Fruit fly (Drosophila melanogaster) whole organism, embryonic: ENCODE data around the gene tex.
A peak's percentile ranks its signal among the peaks of the same experiment; 100 is the strongest.

Experiments used
- ATbp ChIP-seq: fragments of 200-800 bp; sonication (Bioruptor generic); optimal IDR thresholded peaks from 2 replicates; lab custom pipeline; 2017; ENCODE audit warnings: missing biosample characterization, mild to moderate bottlenecking, missing genetic modification characterization, missing genetic modification reagents
- BEAF-32 ChIP-seq: fragments of 200-800 bp; sonication (Bioruptor generic); optimal IDR thresholded peaks from 3 replicates; lab custom pipeline; 2017; ENCODE audit warnings: missing biosample characterization, missing genetic modification characterization, mild to moderate bottlenecking, moderate library complexity, missing genetic modification reagents
- Bdp1 ChIP-seq: fragments of 200-800 bp; sonication (Bioruptor generic); optimal IDR thresholded peaks from 3 replicates; lab custom pipeline; 2016; ENCODE audit warnings: missing biosample characterization, missing genetic modification characterization
- Bteb2 ChIP-seq: fragments of 200-800 bp; sonication (Bioruptor generic); optimal IDR thresholded peaks from 2 replicates; lab custom pipeline; 2016; ENCODE audit warnings: missing biosample characterization, missing genetic modification characterization
- CG10321 ChIP-seq: fragments of 200-800 bp; sonication (Bioruptor generic); IDR thresholded peaks from 2 replicates; pipeline ENCODE4 v1.3.6; 2022; ENCODE audit warnings: missing biosample characterization, missing genetic modification characterization
- CG10462 ChIP-seq: fragments of 200-800 bp; sonication (Bioruptor generic); optimal IDR thresholded peaks from 2 replicates; lab custom pipeline; 2016; ENCODE audit warnings: missing biosample characterization, missing genetic modification characterization
- CG11696 ChIP-seq: fragments of 200-800 bp; sonication (Bioruptor generic); IDR thresholded peaks from 2 replicates; pipeline ENCODE4 v1.3.6; 2022; ENCODE audit warnings: missing biosample characterization, missing genetic modification characterization
- CG12155 ChIP-seq: fragments of 200-800 bp; sonication (Bioruptor generic); optimal IDR thresholded peaks from 3 replicates; lab custom pipeline; 2016; ENCODE audit warnings: missing biosample characterization, missing genetic modification characterization
- CG12391 ChIP-seq: fragments of 200-800 bp; sonication (Bioruptor generic); optimal IDR thresholded peaks from 3 replicates; lab custom pipeline; 2018; ENCODE audit warnings: missing biosample characterization, mild to moderate bottlenecking, missing genetic modification characterization, moderate library complexity
- CG14667 ChIP-seq: fragments of 200-800 bp; sonication (Bioruptor generic); IDR thresholded peaks from 2 replicates; pipeline ENCODE4 v1.3.6; 2022; ENCODE audit warnings: missing biosample characterization, missing genetic modification characterization
- CG16813 ChIP-seq: fragments of 200-800 bp; sonication (Bioruptor generic); IDR thresholded peaks from 3 replicates; pipeline ENCODE4 v1.3.6; 2022; ENCODE audit warnings: missing biosample characterization, missing genetic modification characterization; ENCODE audit not compliant: partially characterized antibody
- CG18619 ChIP-seq: fragments of 200-800 bp; sonication (Bioruptor generic); optimal IDR thresholded peaks from 3 replicates; lab custom pipeline; 2017; ENCODE audit warnings: missing biosample characterization, mild to moderate bottlenecking, missing genetic modification characterization
- CG2875 ChIP-seq: fragments of 200-800 bp; sonication (Bioruptor generic); optimal IDR thresholded peaks from 2 replicates; lab custom pipeline; 2017; ENCODE audit warnings: missing biosample characterization, mild to moderate bottlenecking, missing genetic modification characterization, missing genetic modification reagents
- CG4424 ChIP-seq: fragments of 200-800 bp; sonication (Bioruptor generic); optimal IDR thresholded peaks from 3 replicates; lab custom pipeline; 2016; ENCODE audit warnings: missing biosample characterization, missing genetic modification characterization
- CG4730 ChIP-seq: fragments of 200-800 bp; sonication (Bioruptor generic); IDR thresholded peaks from 2 replicates; pipeline ENCODE4 v1.3.6; 2022; ENCODE audit warnings: missing biosample characterization, missing genetic modification characterization
- CG4820 ChIP-seq: fragments of 200-800 bp; sonication (Bioruptor generic); optimal IDR thresholded peaks from 3 replicates; lab custom pipeline; 2016; ENCODE audit warnings: missing biosample characterization, missing genetic modification characterization
- CG6272 ChIP-seq: fragments of 200-800 bp; sonication (Bioruptor generic); IDR thresholded peaks from 2 replicates; pipeline ENCODE4 v1.3.6; 2022; ENCODE audit warnings: missing biosample characterization, missing genetic modification characterization
- CG8281 ChIP-seq: fragments of 200-800 bp; sonication (Bioruptor generic); optimal IDR thresholded peaks from 2 replicates; lab custom pipeline; 2018; ENCODE audit warnings: missing biosample characterization, mild to moderate bottlenecking, missing genetic modification characterization, moderate library complexity
- CG9727 ChIP-seq: fragments of 200-800 bp; sonication (Bioruptor generic); optimal IDR thresholded peaks from 3 replicates; lab custom pipeline; 2017; ENCODE audit warnings: missing biosample characterization, mild to moderate bottlenecking, missing genetic modification characterization
- Dip2 ChIP-seq: fragments of 200-800 bp; sonication (Bioruptor generic); IDR thresholded peaks from 2 replicates; pipeline ENCODE4 v1.3.6; 2022; ENCODE audit warnings: missing biosample characterization, missing genetic modification characterization
- Dref ChIP-seq: fragments of 200-800 bp; sonication (Bioruptor generic); IDR thresholded peaks from 2 replicates; pipeline ENCODE4 v1.3.6; 2022; ENCODE audit warnings: missing biosample characterization, missing genetic modification characterization
- Drgx ChIP-seq: fragments of 200-800 bp; sonication (Bioruptor generic); IDR thresholded peaks from 2 replicates; pipeline ENCODE4 v1.3.6; 2022; ENCODE audit warnings: missing biosample characterization, missing genetic modification characterization
- ERR ChIP-seq: fragments of 200-800 bp; sonication (Bioruptor generic); optimal IDR thresholded peaks from 2 replicates; lab custom pipeline; 2016; ENCODE audit warnings: missing biosample characterization, missing genetic modification characterization
- H15 ChIP-seq: fragments of 200-800 bp; sonication (Bioruptor generic); IDR thresholded peaks from 3 replicates; pipeline ENCODE4 v1.3.6; 2022; ENCODE audit warnings: missing biosample characterization, missing genetic modification characterization
- Hr3 ChIP-seq: fragments of 200-800 bp; sonication (Bioruptor generic); optimal IDR thresholded peaks from 3 replicates; lab custom pipeline; 2016; ENCODE audit warnings: missing biosample characterization, missing genetic modification characterization
- Kr ChIP-seq: fragments of 200-800 bp; sonication (Bioruptor generic); optimal IDR thresholded peaks from 2 replicates; lab custom pipeline; 2017; ENCODE audit warnings: missing biosample characterization, mild to moderate bottlenecking, missing genetic modification characterization
- Mad ChIP-seq: fragments of 200-800 bp; sonication (Bioruptor generic); optimal IDR thresholded peaks from 2 replicates; lab custom pipeline; 2016; ENCODE audit warnings: missing biosample characterization, missing genetic modification characterization
- Meics ChIP-seq: fragments of 200-800 bp; sonication (Bioruptor generic); optimal IDR thresholded peaks from 2 replicates; lab custom pipeline; 2017; ENCODE audit warnings: missing biosample characterization, mild to moderate bottlenecking, missing genetic modification characterization
- NFAT ChIP-seq: fragments of 200-800 bp; sonication (Bioruptor generic); IDR thresholded peaks from 2 replicates; pipeline ENCODE4 v1.3.6; 2022; ENCODE audit warnings: missing biosample characterization, missing genetic modification characterization
- NK7.1 ChIP-seq: fragments of 200-800 bp; sonication (Bioruptor generic); optimal IDR thresholded peaks from 3 replicates; lab custom pipeline; 2016; ENCODE audit warnings: missing biosample characterization, missing genetic modification characterization
- Nf-YA ChIP-seq: fragments of 200-800 bp; sonication (Bioruptor generic); IDR thresholded peaks from 2 replicates; pipeline ENCODE4 v1.3.6; 2022; ENCODE audit warnings: missing biosample characterization, missing genetic modification characterization
- ac ChIP-seq: fragments of 200-800 bp; sonication (Bioruptor generic); optimal IDR thresholded peaks from 3 replicates; lab custom pipeline; 2017; ENCODE audit warnings: missing biosample characterization, mild to moderate bottlenecking, missing genetic modification characterization
- ap ChIP-seq: fragments of 200-800 bp; sonication (Bioruptor generic); IDR thresholded peaks from 2 replicates; pipeline ENCODE4 v1.3.6; 2022; ENCODE audit warnings: missing biosample characterization, missing genetic modification characterization
- ara ChIP-seq: fragments of 200-800 bp; sonication (Bioruptor generic); IDR thresholded peaks from 2 replicates; pipeline ENCODE4 v1.3.6; 2022; ENCODE audit warnings: missing biosample characterization, missing genetic modification characterization
- cad ChIP-seq: fragments of >200 bp; optimal IDR thresholded peaks from 2 replicates; lab custom pipeline; 2017; ENCODE audit warnings: missing biosample characterization, missing genetic modification characterization
- ci ChIP-seq: fragments of 200-800 bp; sonication (Bioruptor generic); IDR thresholded peaks from 3 replicates; pipeline ENCODE4 v1.3.6; 2022; ENCODE audit warnings: missing biosample characterization, missing genetic modification characterization
- esg ChIP-seq: fragments of 200-800 bp; sonication (Bioruptor generic); conservative IDR thresholded peaks from 2 replicates; pipeline ENCODE4 v1.3.6; 2022; ENCODE audit warnings: missing biosample characterization, missing genetic modification characterization
- fd102C ChIP-seq: fragments of 200-800 bp; sonication (Bioruptor generic); optimal IDR thresholded peaks from 2 replicates; lab custom pipeline; 2018; ENCODE audit warnings: missing biosample characterization, mild to moderate bottlenecking, missing genetic modification characterization, moderate library complexity
- gce ChIP-seq: fragments of 200-800 bp; sonication (Bioruptor generic); IDR thresholded peaks from 3 replicates; pipeline ENCODE4 v1.3.6; 2022; ENCODE audit warnings: missing biosample characterization, missing genetic modification characterization
- lbe ChIP-seq: fragments of 200-800 bp; sonication (Bioruptor generic); optimal IDR thresholded peaks from 2 replicates; lab custom pipeline; 2016; ENCODE audit warnings: missing biosample characterization, mild to moderate bottlenecking, missing genetic modification characterization
- lmd ChIP-seq: fragments of 200-800 bp; sonication (Bioruptor generic); IDR thresholded peaks from 2 replicates; pipeline ENCODE4 v1.3.6; 2022; ENCODE audit warnings: missing biosample characterization, missing genetic modification characterization
- mam ChIP-seq: fragments of 200-800 bp; sonication (Bioruptor generic); optimal IDR thresholded peaks from 3 replicates; lab custom pipeline; 2016; ENCODE audit warnings: missing biosample characterization, missing genetic modification characterization
- onecut ChIP-seq: fragments of 200-800 bp; sonication (Bioruptor generic); IDR thresholded peaks from 2 replicates; pipeline ENCODE4 v1.3.6; 2022; ENCODE audit warnings: missing biosample characterization, missing genetic modification characterization
- rib ChIP-seq: fragments of 200-800 bp; sonication (Bioruptor generic); IDR thresholded peaks from 2 replicates; pipeline ENCODE4 v1.3.6; 2022; ENCODE audit warnings: missing biosample characterization, missing genetic modification characterization
- run ChIP-seq: fragments of 200-800 bp; sonication (Bioruptor generic); optimal IDR thresholded peaks from 3 replicates; lab custom pipeline; 2018; ENCODE audit warnings: missing biosample characterization, mild to moderate bottlenecking, missing genetic modification characterization
- sisA ChIP-seq: fragments of 200-800 bp; sonication (Bioruptor generic); IDR thresholded peaks from 2 replicates; pipeline ENCODE4 v1.3.6; 2022; ENCODE audit warnings: missing biosample characterization, missing genetic modification characterization
- stwl ChIP-seq: fragments of 200-800 bp; sonication (Bioruptor generic); optimal IDR thresholded peaks from 3 replicates; lab custom pipeline; 2018; ENCODE audit warnings: missing biosample characterization, mild to moderate bottlenecking, missing genetic modification characterization, moderate library complexity
- toy ChIP-seq: fragments of 200-800 bp; sonication (Bioruptor generic); IDR thresholded peaks from 2 replicates; pipeline ENCODE4 v1.3.6; 2022; ENCODE audit warnings: missing biosample characterization, missing genetic modification characterization
- zf30C ChIP-seq: fragments of 200-800 bp; sonication (Bioruptor generic); optimal IDR thresholded peaks from 3 replicates; lab custom pipeline; 2018; ENCODE audit warnings: missing biosample characterization, mild to moderate bottlenecking, missing genetic modification characterization

Gene tex

dm6 chr3R:8269740-8270139 is 38.7 kb downstream of the tex start, which contains the start of gene CG9630 (continued):
- TF ChIP-seq ac (GFP tag; lab: Kevin White, UChicago) (no peak), sisA (no peak), CG10321 (GFP tag; lab: Robert Waterston, UW) (0 out of 2 replicates have a peak, but pooled peaks have one; percentile 5), ERR (GFP tag; lab: Kevin White, UChicago) (no peak), Bdp1 (GFP tag; lab: Kevin White, UChicago) (no peak), CG9727 (GFP tag; lab: Kevin White, UChicago) (no peak), NK7.1 (GFP tag; lab: Kevin White, UChicago) (no peak)
- TF ChIP-seq, all 482 proteins: peak for 81

dm6 chr3R:8264302-8265080 is 44.0 kb downstream of the tex start, which contains the start of the genes RPA1 and Mcm2:
Gene RPA1, minus strand, starts transcription at chr3R:8264451.
Gene Mcm2, plus strand, starts transcription at chr3R:8264970.
- TF ChIP-seq Meics (GFP tag; lab: Kevin White, UChicago) (peak; percentile 74), Mad (GFP tag; lab: Kevin White, UChicago) (peak; percentile 32), Bteb2 (GFP tag; lab: Kevin White, UChicago) (no peak), zf30C (GFP tag; lab: Kevin White, UChicago) (no peak), mam (GFP tag; lab: Kevin White, UChicago) (peak; percentile 74), CG6272 (GFP tag; lab: Robert Waterston, UW) (peak; percentile 79), CG2875 (peak; percentile 28), Drgx (peak; percentile 72), gce (GFP tag; lab: Robert Waterston, UW) (no peak), toy (peak; percentile 67; the same call in 1 of the 2 replicates), run (no peak), NFAT (GFP tag; lab: Robert Waterston, UW) (peak; percentile 93), Kr (GFP tag; lab: Kevin White, UChicago) (no peak), CG10462 (GFP tag; lab: Kevin White, UChicago) (peak; percentile 61), CG4424 (GFP tag; lab: Kevin White, UChicago) (peak; percentile 84), cad (GFP tag; lab: Kevin White, UChicago) (no peak), esg (GFP tag; lab: Robert Waterston, UW) (peak; percentile 82), CG4730 (GFP tag; lab: Robert Waterston, UW) (peak; percentile 49), fd102C (GFP tag; lab: Kevin White, UChicago) (no peak), ATbp (GFP tag; lab: Kevin White, UChicago) (peak; percentile 38), stwl (tag; lab: Kevin White, UChicago) (peak; percentile 42), CG18619 (GFP tag; lab: Kevin White, UChicago) (peak; percentile 80), CG12155 (GFP tag; lab: Kevin White, UChicago) (peak; percentile 84), lbe (peak; percentile 49), Nf-YA (peak; percentile 16; the same call in 1 of the 2 replicates), CG8281 (tag; lab: Kevin White, UChicago) (peak; percentile 50), lmd (GFP tag; lab: Robert Waterston, UW) (peak; percentile 82), Hr3 (peak; percentile 89), Dip2 (GFP tag; lab: Robert Waterston, UW) (no peak), CG11696 (GFP tag; lab: Robert Waterston, UW) (0 out of 2 replicates have a peak, but pooled peaks have one; percentile 8), ap (GFP tag; lab: Robert Waterston, UW) (peak; percentile 60), CG16813 (no peak), rib (peak; percentile 14; the same call in 1 of the 2 replicates), H15 (GFP tag; lab: Robert Waterston, UW) (peak; percentile 79; the same call in 2 of the 3 replicates), ara (peak; percentile 56), BEAF-32 (GFP tag; lab: Kevin White, UChicago) (peak; percentile 19), onecut (GFP tag; lab: Robert Waterston, UW) (peak; percentile 44), Dref (GFP tag; lab: Robert Waterston, UW) (peak; percentile 57), ci (peak; percentile 69), CG14667 (GFP tag; lab: Robert Waterston, UW) (peak; percentile 81), CG4820 (GFP tag; lab: Kevin White, UChicago) (peak; percentile 74), CG12391 (tag; lab: Kevin White, UChicago) (peak; percentile 81)
